Worm (Caenorhabditis elegans): ENCODE measurements around the gene nspd-7.

nspd-7 gene

DNA sequence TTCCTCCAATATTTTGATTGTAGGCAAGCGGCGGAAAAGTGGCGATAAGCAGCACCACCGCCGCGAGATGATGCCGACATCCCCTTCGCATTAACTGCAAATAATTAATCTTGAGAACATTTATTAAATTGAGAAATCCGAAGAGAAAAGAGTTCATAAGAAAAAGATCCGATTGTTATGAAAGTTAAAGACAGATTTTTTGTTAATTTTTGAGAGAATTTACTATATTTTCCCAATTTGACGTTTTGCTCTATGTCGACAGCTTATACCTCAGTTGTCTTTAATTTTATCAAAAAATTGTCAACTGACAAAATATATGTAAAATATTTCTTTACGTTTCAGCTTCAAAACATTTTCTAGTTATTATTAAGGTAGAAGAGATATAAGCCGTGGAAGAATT lies 33.2 kb upstream of the nspd-7 start, which contains the start of gene R09E10.5:
TSS of gene R09E10.5 (minus strand) at position 101 of the 400 bp plus-strand sequence.
- TF ChIP-seq ama-1 (optimal IDR thresholded peaks at IDR 0.05) (no peak), lin-15B (tag; optimal IDR thresholded peaks at IDR 0.05) (no peak), unc-62 (GFP tag; optimal IDR thresholded peaks at IDR 0.05) (no peak), zag-1 (tag; optimal IDR thresholded peaks at IDR 0.05) (no peak), ZK546.5 (tag; optimal IDR thresholded peaks at IDR 0.05) (no peak)

DNA sequence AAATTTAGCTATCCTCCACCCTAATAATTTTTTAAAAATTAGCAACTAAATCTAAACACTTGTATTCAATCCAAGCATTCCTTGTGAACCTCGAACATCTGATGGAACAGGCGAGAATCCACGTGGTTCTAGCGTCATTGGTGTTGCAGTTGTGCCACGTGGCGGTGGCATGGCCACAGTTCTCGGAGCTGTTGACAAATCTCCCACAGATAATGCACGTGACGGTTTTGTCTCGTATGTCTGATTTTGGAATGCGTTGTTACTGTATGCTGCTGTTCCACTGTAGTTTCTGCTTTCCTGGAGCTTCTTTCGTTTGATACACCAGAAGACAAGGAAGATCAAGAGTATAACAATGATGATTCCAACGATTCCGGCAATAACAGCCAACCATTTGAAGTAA lies 27.0 kb upstream of the nspd-7 start:
- TF ChIP-seq ceh-28 (tag; optimal IDR thresholded peaks at IDR 0.05) (no peak), nhr-67 (tag; optimal IDR thresholded peaks at IDR 0.05) (no peak)

DNA sequence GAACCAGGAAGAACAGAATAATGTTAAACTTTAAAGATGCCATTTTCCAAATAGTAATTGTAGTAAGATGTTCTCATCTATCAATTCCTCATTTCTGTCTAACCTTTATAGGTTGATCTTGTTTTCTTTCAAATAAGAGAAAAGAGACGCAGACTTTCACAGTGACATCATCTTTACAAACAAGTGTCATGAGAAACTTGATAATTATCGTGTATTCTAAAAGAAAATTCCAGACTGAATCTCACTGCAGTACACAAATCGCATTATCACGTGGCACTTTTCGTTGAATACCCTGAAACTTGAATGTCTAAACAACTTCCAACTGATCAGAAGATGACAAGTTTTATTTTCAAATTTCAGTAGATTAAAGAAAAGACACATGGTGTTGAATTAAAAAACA lies 26.1 kb upstream of the nspd-7 start, which contains the start of gene R09E10.13:
TSS of gene R09E10.13 (minus strand) at position 61 of the 400 bp plus-strand sequence.
- peak; percentile 71 for TF ChIP-seq nhr-43 (tag; optimal IDR thresholded peaks at IDR 0.05; ENCODE audit: poor library complexity, severe bottlenecking)
- TF ChIP-seq lin-39 (tag; optimal IDR thresholded peaks at IDR 0.05) = no peak
- TF ChIP-seq nhr-23 (tag; optimal IDR thresholded peaks at IDR 0.05) = peak; percentile 2
- peak; percentile 79 for TF ChIP-seq nhr-25 (tag; optimal IDR thresholded peaks at IDR 0.05)
- no peak for TF ChIP-seq ztf-11 (tag; optimal IDR thresholded peaks at IDR 0.05)

DNA sequence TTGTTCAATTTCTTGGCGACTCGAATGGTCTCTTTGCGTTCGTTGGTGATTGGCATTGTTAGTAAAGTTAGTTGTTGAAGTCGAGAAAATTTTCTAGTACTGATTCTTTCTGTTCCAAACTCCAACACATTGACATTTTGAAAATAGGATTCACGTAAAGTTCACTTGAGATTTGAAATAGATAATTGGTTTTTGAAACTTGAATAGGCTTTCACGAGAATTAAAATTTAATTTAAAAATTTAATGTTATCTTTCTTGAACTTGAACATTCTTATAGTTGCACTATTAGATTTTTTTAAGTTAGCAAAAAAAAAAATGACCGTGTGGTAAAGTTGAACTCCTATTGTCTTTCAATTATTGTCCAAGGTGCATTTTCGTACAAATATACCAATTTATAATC lies 25.0 kb upstream of the nspd-7 start, which contains the start of gene R09E10.6:
TSS of gene R09E10.6 (minus strand) at position 101 of the 400 bp plus-strand sequence.
- TF ChIP-seq lsy-12 (tag; optimal IDR thresholded peaks at IDR 0.05) (no peak), egl-5 (tag; optimal IDR thresholded peaks at IDR 0.05) (no peak), nhr-77 (tag; optimal IDR thresholded peaks at IDR 0.05) (no peak), unc-62 (GFP tag; optimal IDR thresholded peaks at IDR 0.05) (no peak), hmg-11 (tag; optimal IDR thresholded peaks at IDR 0.05) (no peak), elt-1 (tag; optimal IDR thresholded peaks at IDR 0.05) (no peak), nhr-67 (tag; optimal IDR thresholded peaks at IDR 0.05) (no peak), skn-1 (tag; optimal IDR thresholded peaks at IDR 0.05) (no peak), sea-2 (GFP tag; optimal IDR thresholded peaks at IDR 0.05) (no peak), daf-12 (tag; optimal IDR thresholded peaks at IDR 0.05) (no peak), ama-1 (optimal IDR thresholded peaks at IDR 0.05) (no peak), R02D3.7 (tag; optimal IDR thresholded peaks at IDR 0.05) (no peak)

DNA sequence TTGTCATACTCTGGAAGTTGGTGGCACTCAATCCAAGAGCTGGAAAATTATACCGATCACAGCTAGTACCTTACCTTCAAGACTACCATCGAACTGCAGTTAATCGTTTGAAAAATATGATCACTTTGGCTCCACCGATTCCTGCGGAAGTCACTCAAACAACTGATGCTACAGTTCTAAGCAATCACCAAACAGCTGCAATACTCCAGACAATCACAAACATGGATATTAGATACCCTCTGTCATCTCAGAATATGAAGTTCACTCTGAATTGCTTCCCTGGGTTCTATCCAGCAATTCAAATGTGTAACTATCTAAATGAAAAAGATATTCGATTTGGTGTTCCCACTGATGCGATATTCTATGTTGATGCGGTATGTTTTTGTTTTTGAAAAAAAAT lies 19.6 kb upstream of the nspd-7 start:
- TF ChIP-seq nhr-28 (tag; optimal IDR thresholded peaks at IDR 0.05) = no peak
- TF ChIP-seq hmg-11 (tag; optimal IDR thresholded peaks at IDR 0.05) = no peak
- TF ChIP-seq lin-15B (tag; optimal IDR thresholded peaks at IDR 0.05) = no peak
- no peak for TF ChIP-seq fkh-10 (GFP tag; optimal IDR thresholded peaks at IDR 0.05)
- no peak for TF ChIP-seq pqm-1 (tag; optimal IDR thresholded peaks at IDR 0.05)
- no peak for TF ChIP-seq ztf-11 (tag; optimal IDR thresholded peaks at IDR 0.05)
- no peak for TF ChIP-seq nhr-76 (tag; optimal IDR thresholded peaks at IDR 0.05)
- no peak for TF ChIP-seq ama-1 (optimal IDR thresholded peaks at IDR 0.05)
- TF ChIP-seq nhr-25 (tag; optimal IDR thresholded peaks at IDR 0.05) = no peak
- TF ChIP-seq egl-5 (tag; optimal IDR thresholded peaks at IDR 0.05) = no peak
- no peak for TF ChIP-seq skn-1 (tag; optimal IDR thresholded peaks at IDR 0.05)

DNA sequence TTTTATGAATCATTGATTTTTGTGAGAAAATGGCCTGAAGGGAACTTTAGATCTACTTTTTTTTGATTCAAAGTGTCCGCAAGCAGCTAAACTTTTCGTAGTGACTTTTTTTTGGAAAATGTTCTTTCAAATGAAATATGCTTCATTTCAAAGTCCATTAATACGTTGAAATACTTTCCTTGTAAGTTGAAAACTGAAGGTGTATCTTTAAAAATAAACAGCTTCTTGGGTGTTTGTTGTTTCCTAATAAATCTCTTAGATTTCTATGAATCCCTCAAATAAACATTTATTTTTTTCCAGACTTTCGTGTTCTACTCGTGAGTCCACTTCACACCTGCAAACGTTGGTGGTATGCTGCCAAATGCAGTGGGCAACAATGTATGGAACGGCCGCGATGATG lies 17.7 kb upstream of the nspd-7 start, which contains the start of gene ebax-1:
TSS of gene ebax-1 (plus strand) at position 301 of the 400 bp plus-strand sequence.
- TF ChIP-seq ceh-9 (tag; optimal IDR thresholded peaks at IDR 0.05) (no peak), elt-1 (tag; optimal IDR thresholded peaks at IDR 0.05) (no peak), daf-12 (tag; optimal IDR thresholded peaks at IDR 0.05) (no peak), skn-1 (tag; optimal IDR thresholded peaks at IDR 0.05) (no peak), mdl-1 (tag; optimal IDR thresholded peaks at IDR 0.05) (no peak), nhr-43 (tag; optimal IDR thresholded peaks at IDR 0.05; ENCODE audit: poor library complexity, severe bottlenecking) (no peak), egl-5 (tag; optimal IDR thresholded peaks at IDR 0.05) (no peak), ceh-82 (tag; optimal IDR thresholded peaks at IDR 0.05) (no peak), elt-3 (tag; optimal IDR thresholded peaks at IDR 0.05) (no peak), tbx-2 (tag; optimal IDR thresholded peaks at IDR 0.05) (no peak), fkh-10 (GFP tag; optimal IDR thresholded peaks at IDR 0.05) (no peak), nhr-12 (tag; optimal IDR thresholded peaks at IDR 0.05) (no peak), nhr-77 (tag; optimal IDR thresholded peaks at IDR 0.05) (no peak), pha-4 (tag; optimal IDR thresholded peaks at IDR 0.05) (no peak)
